Worm (Caenorhabditis elegans) whole organism, early embryonic: ENCODE results near the gene dpy-10.

ENCODE experiments used
- ama-1 ChIP-seq: fragments of 150-350 bp; optimal IDR thresholded peaks from 2 replicates; lab custom pipeline; 2014
- ceh-13 ChIP-seq: fragments of 200-800 bp; sonication (Bioruptor generic); optimal IDR thresholded peaks from 2 replicates; lab custom pipeline; 2018; ENCODE audit warnings: mild to moderate bottlenecking, missing genetic modification characterization, missing compliant biosample characterization
- ceh-36 ChIP-seq: sonication (generic microtip); optimal IDR thresholded peaks from 2 replicates; lab custom pipeline; 2016; ENCODE audit warnings: missing genetic modification characterization, inconsistent platforms, missing compliant biosample characterization
- ets-7 ChIP-seq: sonication (generic microtip); optimal IDR thresholded peaks from 2 replicates; lab custom pipeline; 2016; ENCODE audit warnings: missing genotype, missing genetic modification characterization, missing compliant biosample characterization
- flt-1 ChIP-seq: fragments of 200-800 bp; sonication (Bioruptor generic); IDR thresholded peaks from 2 replicates; pipeline ENCODE4 v1.3.6; 2022; ENCODE audit warnings: missing genetic modification characterization, missing compliant biosample characterization
- sea-1 ChIP-seq: fragments of 200-800 bp; sonication (Bioruptor generic); conservative IDR thresholded peaks from 2 replicates; pipeline ENCODE4 v1.3.6; 2022; ENCODE audit warnings: missing genetic modification characterization, missing compliant biosample characterization

DNA sequence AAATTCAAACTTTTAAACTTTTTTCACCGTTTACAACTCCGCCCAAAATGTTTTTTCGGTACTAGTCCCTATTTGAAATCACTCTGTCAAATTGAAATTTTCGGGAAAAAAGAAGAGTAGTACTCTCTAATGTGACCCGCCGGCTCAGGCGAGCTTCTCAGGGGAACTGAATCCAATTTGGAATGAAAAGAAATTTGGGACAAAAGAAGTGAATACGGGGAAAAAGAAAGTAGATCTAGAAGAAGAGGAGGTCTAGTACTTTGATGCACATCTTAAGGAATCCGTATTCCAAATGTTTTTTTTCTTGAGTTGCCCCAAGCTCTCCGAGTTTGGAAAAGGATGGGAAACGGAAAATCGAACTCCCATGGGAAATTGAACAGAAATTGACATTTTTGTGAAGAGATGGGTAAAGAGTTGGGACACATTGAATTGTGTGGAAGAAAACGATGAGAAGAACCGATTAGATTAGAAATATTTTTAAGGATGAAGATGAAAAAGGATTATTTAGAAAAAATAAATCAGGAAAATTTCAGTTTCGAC is 5.4 kb downstream of the dpy-10 start:
- no peak for TF ChIP-seq sea-1 (GFP tag; lab: Robert Waterston, UW)
- no peak for TF ChIP-seq ceh-36 (tag; lab: Kevin White, UChicago)
- no peak for TF ChIP-seq ama-1 (lab: Kevin White, UChicago)
- no peak for TF ChIP-seq ceh-13 (GFP tag; lab: Kevin White, UChicago)
- TF ChIP-seq ets-7 (tag; lab: Kevin White, UChicago): no peak
- TF ChIP-seq flt-1 (GFP tag; lab: Robert Waterston, UW): no peak
